Fruit fly (Drosophila melanogaster): ENCODE data around the gene CG14626.

CG14626 gene

dm6 chrX:1180865-1181264 is 3.7 kb upstream of the CG14626 start:
- TF ChIP-seq Dif (GFP tag; optimal IDR thresholded peaks at IDR 0.05; ENCODE audit: partially characterized antibody) (no peak), dmrt93B (GFP tag; optimal IDR thresholded peaks at IDR 0.05) (no peak), foxo (GFP tag; optimal IDR thresholded peaks at IDR 0.05) (no peak)

- TF ChIP-seq lola (GFP tag; optimal IDR thresholded peaks at IDR 0.05): no peak
- no peak for TF ChIP-seq Vsx2 (GFP tag; optimal IDR thresholded peaks at IDR 0.05; ENCODE audit: partially characterized antibody)
- TF ChIP-seq rgr (GFP tag; optimal IDR thresholded peaks at IDR 0.05): no peak
- no peak for TF ChIP-seq ey (GFP tag; optimal IDR thresholded peaks at IDR 0.05)
- no peak for TF ChIP-seq N (GFP tag; optimal IDR thresholded peaks at IDR 0.05)
- no peak for TF ChIP-seq psq (GFP tag; optimal IDR thresholded peaks at IDR 0.05)
- TF ChIP-seq h (GFP tag; optimal IDR thresholded peaks at IDR 0.05): no peak
- TF ChIP-seq woc (GFP tag; optimal IDR thresholded peaks at IDR 0.05): no peak
- TF ChIP-seq Abd-B (GFP tag; optimal IDR thresholded peaks at IDR 0.05): no peak
- no peak for TF ChIP-seq Rel (GFP tag; optimal IDR thresholded peaks at IDR 0.05)
- no peak for TF ChIP-seq Rel (tag; optimal IDR thresholded peaks at IDR 0.05)
- no peak for TF ChIP-seq sage (GFP tag; optimal IDR thresholded peaks at IDR 0.05)
- no peak for TF ChIP-seq Hr78 (GFP tag; optimal IDR thresholded peaks at IDR 0.05)
- no peak for TF ChIP-seq dl (GFP tag; optimal IDR thresholded peaks at IDR 0.05; ENCODE audit: insufficient read depth in 1 of 2, partially characterized antibody in 2 of 2)
These were observed 3.3 kb upstream of the CG14626 start, which contains the start of gene CG14627 for dm6 chrX:1181320-1181719. CG14627 (plus strand) TSS chrX:1181620.

- TF ChIP-seq Dif (GFP tag; optimal IDR thresholded peaks at IDR 0.05; ENCODE audit: partially characterized antibody) (no peak), tai (GFP tag; optimal IDR thresholded peaks at IDR 0.05) (no peak), CrebA (GFP tag; optimal IDR thresholded peaks at IDR 0.05; ENCODE audit: borderline replicate concordance) (no peak), Hr78 (GFP tag; optimal IDR thresholded peaks at IDR 0.05) (no peak)
These were observed 836 bp upstream of the CG14626 start for dm6 chrX:1183742-1184141.

- TF ChIP-seq CG9705 (GFP tag; optimal IDR thresholded peaks at IDR 0.05) (no peak), Jra (GFP tag; optimal IDR thresholded peaks at IDR 0.05) (no peak), OdsH (GFP tag; optimal IDR thresholded peaks at IDR 0.05) (no peak), Sp1 (GFP tag; optimal IDR thresholded peaks at IDR 0.05) (no peak), tai (GFP tag; optimal IDR thresholded peaks at IDR 0.05) (no peak), brk (GFP tag; optimal IDR thresholded peaks at IDR 0.05) (no peak), dsf (GFP tag; optimal IDR thresholded peaks at IDR 0.05; ENCODE audit: borderline replicate concordance) (no peak), GATAd (GFP tag; optimal IDR thresholded peaks at IDR 0.05) (no peak), dmrt93B (GFP tag; optimal IDR thresholded peaks at IDR 0.05) (no peak), HLH106 (tag; optimal IDR thresholded peaks at IDR 0.05) (no peak), Rel (GFP tag; optimal IDR thresholded peaks at IDR 0.05) (no peak), Rel (tag; optimal IDR thresholded peaks at IDR 0.05) (no peak), Myc (optimal IDR thresholded peaks at IDR 0.05) (no peak)
These were observed 6.4 kb downstream of the CG14626 start, which contains the start of gene CG11380 for dm6 chrX:1191008-1191407. CG11380 (plus strand) TSS chrX:1191308.

- no peak for TF ChIP-seq N (GFP tag; optimal IDR thresholded peaks at IDR 0.05)
- no peak for TF ChIP-seq Hr83 (GFP tag; optimal IDR thresholded peaks at IDR 0.05; ENCODE audit: poor library complexity, severe bottlenecking)
- no peak for TF ChIP-seq GATAd (GFP tag; optimal IDR thresholded peaks at IDR 0.05)
- no peak for TF ChIP-seq sv (GFP tag; optimal IDR thresholded peaks at IDR 0.05)
- no peak for TF ChIP-seq br (GFP tag; optimal IDR thresholded peaks at IDR 0.05)
- TF ChIP-seq Dfd (GFP tag; optimal IDR thresholded peaks at IDR 0.05): no peak
- TF ChIP-seq Hr78 (GFP tag; optimal IDR thresholded peaks at IDR 0.05): no peak
- TF ChIP-seq fru (GFP tag; optimal IDR thresholded peaks at IDR 0.05): no peak
- TF ChIP-seq jim (GFP tag; optimal IDR thresholded peaks at IDR 0.05): no peak
- no peak for TF ChIP-seq foxo (GFP tag; optimal IDR thresholded peaks at IDR 0.05)
- no peak for TF ChIP-seq pan (optimal IDR thresholded peaks at IDR 0.05)
- no peak for TF ChIP-seq brk (GFP tag; optimal IDR thresholded peaks at IDR 0.05)
- TF ChIP-seq Hnf4 (GFP tag; optimal IDR thresholded peaks at IDR 0.05): no peak
- TF ChIP-seq dmrt93B (GFP tag; optimal IDR thresholded peaks at IDR 0.05): no peak
- TF ChIP-seq OdsH (GFP tag; optimal IDR thresholded peaks at IDR 0.05): no peak
- no peak for TF ChIP-seq lola (GFP tag; optimal IDR thresholded peaks at IDR 0.05)
- no peak for TF ChIP-seq dl (GFP tag; optimal IDR thresholded peaks at IDR 0.05; ENCODE audit: insufficient read depth in 1 of 2, partially characterized antibody in 2 of 2)
These were observed 13.3 kb downstream of the CG14626 start for dm6 chrX:1197862-1198261.
